Fruit fly (Drosophila melanogaster) whole organism, embryonic: ENCODE results near the gene CG7011.

Experiments used
- Ada2b ChIP-seq: fragments of 200-800 bp; sonication (Bioruptor generic); IDR thresholded peaks from 2 replicates; pipeline ENCODE4 v1.3.6; 2022; ENCODE audit warnings: missing biosample characterization, missing genetic modification characterization
- C15 ChIP-seq: fragments of 200-800 bp; sonication (Bioruptor generic); IDR thresholded peaks from 3 replicates; pipeline ENCODE4 v1.3.6; 2022; ENCODE audit warnings: missing biosample characterization, missing genetic modification characterization
- CG11247 ChIP-seq: fragments of 200-800 bp; sonication (Bioruptor generic); IDR thresholded peaks from 2 replicates; pipeline ENCODE4 v1.3.6; 2022; ENCODE audit warnings: missing biosample characterization, missing genetic modification characterization
- CG11456 ChIP-seq: fragments of 200-800 bp; sonication (Bioruptor generic); IDR thresholded peaks from 3 replicates; pipeline ENCODE4 v1.3.6; 2022; ENCODE audit warnings: missing biosample characterization, missing genetic modification characterization
- CG12219 ChIP-seq: fragments of 200-800 bp; sonication (Bioruptor generic); optimal IDR thresholded peaks from 3 replicates; lab custom pipeline; 2018; ENCODE audit warnings: missing biosample characterization, mild to moderate bottlenecking, missing genetic modification characterization
- CG12391 ChIP-seq: fragments of 200-800 bp; sonication (Bioruptor generic); optimal IDR thresholded peaks from 3 replicates; lab custom pipeline; 2018; ENCODE audit warnings: missing biosample characterization, mild to moderate bottlenecking, missing genetic modification characterization, moderate library complexity
- CG12659 ChIP-seq: fragments of 200-800 bp; sonication (Bioruptor generic); optimal IDR thresholded peaks from 3 replicates; lab custom pipeline; 2017; ENCODE audit warnings: mild to moderate bottlenecking, missing biosample characterization, missing genetic modification reagents, missing genetic modification characterization
- CG12769 ChIP-seq: fragments of 200-800 bp; sonication (Bioruptor generic); optimal IDR thresholded peaks from 2 replicates; lab custom pipeline; 2019; ENCODE audit warnings: missing biosample characterization, mild to moderate bottlenecking, missing genetic modification characterization, moderate library complexity
- CG13624 ChIP-seq: fragments of 200-800 bp; sonication (Bioruptor generic); optimal IDR thresholded peaks from 2 replicates; lab custom pipeline; 2016; ENCODE audit warnings: missing biosample characterization, missing genetic modification characterization
- CG14965 ChIP-seq: fragments of 200-800 bp; sonication (Bioruptor generic); optimal IDR thresholded peaks from 2 replicates; lab custom pipeline; 2016; ENCODE audit warnings: missing biosample characterization, missing genetic modification characterization, borderline replicate concordance
- CG18262 ChIP-seq: fragments of 200-800 bp; optimal IDR thresholded peaks from 3 replicates; lab custom pipeline; 2019; ENCODE audit warnings: missing biosample characterization, mild to moderate bottlenecking, missing genetic modification characterization, moderate library complexity
- CG2875 ChIP-seq: fragments of 200-800 bp; sonication (Bioruptor generic); optimal IDR thresholded peaks from 2 replicates; lab custom pipeline; 2017; ENCODE audit warnings: missing biosample characterization, mild to moderate bottlenecking, missing genetic modification characterization, missing genetic modification reagents
- CG30403 ChIP-seq: fragments of 200-800 bp; sonication (Bioruptor generic); optimal IDR thresholded peaks from 3 replicates; lab custom pipeline; 2016; ENCODE audit warnings: missing biosample characterization, missing genetic modification characterization
- CG31388 ChIP-seq: fragments of 200-800 bp; sonication (Bioruptor generic); optimal IDR thresholded peaks from 2 replicates; lab custom pipeline; 2016; ENCODE audit warnings: missing biosample characterization, missing genetic modification characterization
- CG31441 ChIP-seq: fragments of 200-800 bp; sonication (Bioruptor generic); IDR thresholded peaks from 2 replicates; pipeline ENCODE4 v1.3.6; 2022; ENCODE audit warnings: missing biosample characterization, missing genetic modification characterization
- CG3281 ChIP-seq: fragments of 200-800 bp; sonication (Bioruptor generic); optimal IDR thresholded peaks from 3 replicates; lab custom pipeline; 2017; ENCODE audit warnings: missing biosample characterization, mild to moderate bottlenecking, missing genetic modification characterization
- CG43689 ChIP-seq: fragments of 200-800 bp; sonication (Bioruptor generic); IDR thresholded peaks from 2 replicates; pipeline ENCODE4 v1.3.6; 2022; ENCODE audit warnings: missing biosample characterization, missing genetic modification characterization
- CG6765 ChIP-seq: fragments of 200-800 bp; sonication (Bioruptor generic); optimal IDR thresholded peaks from 3 replicates; lab custom pipeline; 2017; ENCODE audit warnings: missing biosample characterization, mild to moderate bottlenecking, missing genetic modification characterization
- CG7987 ChIP-seq: fragments of 200-800 bp; sonication (Bioruptor generic); optimal IDR thresholded peaks from 2 replicates; lab custom pipeline; 2018; ENCODE audit warnings: missing biosample characterization, mild to moderate bottlenecking, missing genetic modification characterization, moderate library complexity
- CG8290 ChIP-seq, 3 experiments: fragments of 200-800 bp; sonication (Bioruptor generic); optimal IDR thresholded peaks; 2 replicates each; lab custom pipeline; 2016 to 2019; ENCODE audit warnings: missing biosample characterization in 3 of 3, missing genetic modification characterization in 3 of 3, mild to moderate bottlenecking in 2 of 3, moderate library complexity in 1 of 3
- CG8478 ChIP-seq: fragments of >200 bp; optimal IDR thresholded peaks from 2 replicates; lab custom pipeline; 2018
- CG9727 ChIP-seq: fragments of 200-800 bp; sonication (Bioruptor generic); optimal IDR thresholded peaks from 3 replicates; lab custom pipeline; 2017; ENCODE audit warnings: missing biosample characterization, mild to moderate bottlenecking, missing genetic modification characterization
- CoRest ChIP-seq: fragments of 200-800 bp; sonication (Bioruptor generic); optimal IDR thresholded peaks from 3 replicates; lab custom pipeline; 2018; ENCODE audit warnings: missing biosample characterization, mild to moderate bottlenecking, missing genetic modification characterization, moderate library complexity
- Dbx ChIP-seq: fragments of 200-800 bp; sonication (Bioruptor generic); IDR thresholded peaks from 3 replicates; pipeline ENCODE4 v1.3.6; 2022; ENCODE audit warnings: missing biosample characterization, missing genetic modification characterization
- Deaf1 ChIP-seq: fragments of 200-800 bp; optimal IDR thresholded peaks from 3 replicates; lab custom pipeline; 2019; ENCODE audit warnings: missing biosample characterization, mild to moderate bottlenecking, missing genetic modification characterization, moderate library complexity
- Doc2 ChIP-seq: fragments of 200-800 bp; sonication (Bioruptor generic); IDR thresholded peaks from 2 replicates; pipeline ENCODE4 v1.3.6; 2022; ENCODE audit warnings: missing biosample characterization, missing genetic modification characterization
- Eip74EF ChIP-seq, 2 experiments: fragments of 200-800 bp in 1 of 2; fragments of >200 bp in 1 of 2; sonication (Bioruptor generic) in 1 of 2; optimal IDR thresholded peaks; 2 replicates each; lab custom pipeline; 2017 to 2019; ENCODE audit warnings: missing biosample characterization in 2 of 2, missing genetic modification characterization in 2 of 2, mild to moderate bottlenecking in 1 of 2, moderate library complexity in 1 of 2
- Fer1 ChIP-seq: fragments of 200-800 bp; sonication (Bioruptor generic); optimal IDR thresholded peaks from 2 replicates; lab custom pipeline; 2017; ENCODE audit warnings: missing biosample characterization, mild to moderate bottlenecking, missing genetic modification characterization
- Fer2 ChIP-seq: fragments of 200-800 bp; sonication (Bioruptor generic); optimal IDR thresholded peaks from 2 replicates; lab custom pipeline; 2018; ENCODE audit warnings: missing biosample characterization, mild to moderate bottlenecking, missing genetic modification characterization, moderate library complexity
- NfI ChIP-seq: fragments of 200-800 bp; sonication (Bioruptor generic); optimal IDR thresholded peaks from 3 replicates; lab custom pipeline; 2018; ENCODE audit warnings: missing biosample characterization, mild to moderate bottlenecking, missing genetic modification characterization, moderate library complexity
- Sin3A ChIP-seq: fragments of >200 bp; optimal IDR thresholded peaks from 2 replicates; lab custom pipeline; 2018
- az2 ChIP-seq: fragments of 200-800 bp; sonication (Bioruptor generic); optimal IDR thresholded peaks from 3 replicates; lab custom pipeline; 2016; ENCODE audit warnings: missing biosample characterization, missing genetic modification characterization
- cwo ChIP-seq: fragments of 200-800 bp; sonication (Bioruptor generic); optimal IDR thresholded peaks from 3 replicates; lab custom pipeline; 2017; ENCODE audit warnings: missing biosample characterization, missing genetic modification characterization, mild to moderate bottlenecking, moderate library complexity, missing genetic modification reagents
- dysf ChIP-seq: fragments of 200-800 bp; sonication (Bioruptor generic); IDR thresholded peaks from 3 replicates; pipeline ENCODE4 v1.3.6; 2022; ENCODE audit warnings: missing biosample characterization, missing genetic modification characterization
- emc ChIP-seq: fragments of 200-800 bp; sonication (Bioruptor generic); optimal IDR thresholded peaks from 2 replicates; lab custom pipeline; 2016; ENCODE audit warnings: missing biosample characterization, missing genetic modification characterization
- en ChIP-seq: fragments of 200-800 bp; sonication (Bioruptor generic); optimal IDR thresholded peaks from 2 replicates; lab custom pipeline; 2016; ENCODE audit warnings: missing biosample characterization, missing genetic modification characterization
- fd3F ChIP-seq: fragments of 200-800 bp; sonication (Bioruptor generic); optimal IDR thresholded peaks from 2 replicates; lab custom pipeline; 2018; ENCODE audit warnings: missing biosample characterization, mild to moderate bottlenecking, missing genetic modification characterization, moderate library complexity
- grn ChIP-seq: fragments of 200-800 bp; sonication (Bioruptor generic); optimal IDR thresholded peaks from 3 replicates; lab custom pipeline; 2017; ENCODE audit warnings: missing biosample characterization, missing genetic modification characterization
- hkb ChIP-seq, 2 experiments: fragments of 200-800 bp in 1 of 2; fragments of >200 bp in 1 of 2; sonication (Bioruptor generic) in 1 of 2; IDR thresholded peaks in 1 of 2; optimal IDR thresholded peaks in 1 of 2; 2 replicates each; pipeline versions ENCODE4 v1.3.6 to Lab custom; 2017 to 2022; ENCODE audit warnings: missing biosample characterization in 1 of 2, missing genetic modification characterization in 1 of 2
- lab ChIP-seq: fragments of 200-800 bp; sonication (Bioruptor generic); optimal IDR thresholded peaks from 3 replicates; lab custom pipeline; 2017; ENCODE audit warnings: missing biosample characterization, missing genetic modification characterization, mild to moderate bottlenecking, moderate library complexity, missing genetic modification reagents
- oc ChIP-seq: fragments of 200-800 bp; sonication (Bioruptor generic); optimal IDR thresholded peaks from 2 replicates; lab custom pipeline; 2018; ENCODE audit warnings: missing biosample characterization, mild to moderate bottlenecking, missing genetic modification characterization, moderate library complexity
- pho ChIP-seq: fragments of 200-800 bp; sonication (Bioruptor generic); optimal IDR thresholded peaks from 2 replicates; lab custom pipeline; 2016; ENCODE audit warnings: missing biosample characterization, missing genetic modification characterization
- seq ChIP-seq: fragments of 200-800 bp; sonication (Bioruptor generic); IDR thresholded peaks from 2 replicates; pipeline ENCODE4 v1.3.6; 2022; ENCODE audit warnings: missing biosample characterization, missing genetic modification characterization
- so ChIP-seq: fragments of 200-800 bp; sonication (Bioruptor generic); IDR thresholded peaks from 3 replicates; pipeline ENCODE4 v1.3.6; 2022; ENCODE audit warnings: missing biosample characterization, missing genetic modification characterization
- ssp ChIP-seq: fragments of 200-800 bp; sonication (Bioruptor generic); IDR thresholded peaks from 2 replicates; pipeline ENCODE4 v1.3.6; 2022; ENCODE audit warnings: missing biosample characterization, missing genetic modification characterization
- stwl ChIP-seq: fragments of 200-800 bp; sonication (Bioruptor generic); optimal IDR thresholded peaks from 3 replicates; lab custom pipeline; 2018; ENCODE audit warnings: missing biosample characterization, mild to moderate bottlenecking, missing genetic modification characterization, moderate library complexity
- ttk ChIP-seq: fragments of 200-800 bp; sonication (Bioruptor generic); IDR thresholded peaks from 2 replicates; pipeline ENCODE4 v2.1.2; 2022; ENCODE audit warnings: missing biosample characterization, missing genetic modification characterization
- zfh2 ChIP-seq: fragments of 200-800 bp; sonication (Bioruptor generic); optimal IDR thresholded peaks from 2 replicates; lab custom pipeline; 2016; ENCODE audit warnings: missing biosample characterization, missing genetic modification characterization

Gene CG7011

dm6 chr3L:15136659-15137572 is 26.5 kb downstream of the CG7011 start, which contains the start of gene CG12316 (continued):
- TF ChIP-seq CG12769 (tag; lab: Kevin White, UChicago), result peak; percentile 91
- peak; percentile 92 for TF ChIP-seq pho (GFP tag; lab: Kevin White, UChicago)
- peak; percentile 94 for TF ChIP-seq CG12391 (tag; lab: Kevin White, UChicago)
- TF ChIP-seq CG2875 (GFP tag; lab: Kevin White, UChicago), result peak; percentile 89
- peak; percentile 92 for TF ChIP-seq zfh2
- peak; percentile 80 for TF ChIP-seq Ada2b
- TF ChIP-seq CoRest (tag; lab: Kevin White, UChicago), result peak; percentile 93
- TF ChIP-seq dysf (GFP tag; lab: Robert Waterston, UW), result peak; percentile 90
- TF ChIP-seq fd3F, result peak; percentile 85
- TF ChIP-seq Fer2 (tag; lab: Kevin White, UChicago), result peak; percentile 81
- TF ChIP-seq CG7987 (GFP tag; lab: Kevin White, UChicago), result peak; percentile 85
- peak; percentile 59 for TF ChIP-seq ssp (GFP tag; lab: Robert Waterston, UW)
- TF ChIP-seq ttk (GFP tag; lab: Robert Waterston, UW), result peak; percentile 73
- TF ChIP-seq CG6765 (GFP tag; lab: Kevin White, UChicago), result peak; percentile 84
- peak; percentile 15 for TF ChIP-seq CG31388 (GFP tag; lab: Kevin White, UChicago)
- no peak for TF ChIP-seq hkb (optimal IDR thresholded peaks at IDR 0.05; lab: Kevin White, UChicago)
- peak; percentile 93 for TF ChIP-seq hkb (GFP tag; IDR thresholded peaks at IDR 0.05; lab: Robert Waterston, UW)
- peak; percentile 90 for TF ChIP-seq cwo
- peak; percentile 90 for TF ChIP-seq CG31441
- TF ChIP-seq Deaf1 (tag; lab: Kevin White, UChicago), result peak; percentile 79
- peak; percentile 92 for TF ChIP-seq CG30403 (GFP tag; lab: Kevin White, UChicago)
- TF ChIP-seq CG43689 (GFP tag; lab: Robert Waterston, UW), result peak; percentile 34
- TF ChIP-seq oc (tag; lab: Kevin White, UChicago), result peak; percentile 89
- peak; percentile 59 for TF ChIP-seq grn (GFP tag; lab: Kevin White, UChicago)
- TF ChIP-seq az2 (GFP tag; lab: Kevin White, UChicago), result peak; percentile 86
- TF ChIP-seq lab (GFP tag; lab: Kevin White, UChicago), result peak; percentile 95
- TF ChIP-seq CG11456 (GFP tag; lab: Robert Waterston, UW), result peak; percentile 73; the same call in 2 of the 3 replicates
- TF ChIP-seq Eip74EF (GFP tag; optimal IDR thresholded peaks at IDR 0.05; lab: Kevin White, UChicago), result peak in 1 of 2 experiments; percentile 90
- TF ChIP-seq NfI (GFP tag; lab: Kevin White, UChicago), result peak; percentile 90
- peak; percentile 68 for TF ChIP-seq emc (GFP tag; lab: Kevin White, UChicago)
- no peak; the same call in 1 of the 2 replicates for TF ChIP-seq Doc2 (GFP tag; lab: Robert Waterston, UW)
- TF ChIP-seq en, result peak; percentile 85
- peak; percentile 93 for TF ChIP-seq CG13624
- TF ChIP-seq seq (GFP tag; lab: Robert Waterston, UW), result peak; percentile 87
- peak; percentile 95 for TF ChIP-seq CG18262
- TF ChIP-seq CG9727 (GFP tag; lab: Kevin White, UChicago), result peak; percentile 96
- TF ChIP-seq CG14965 (GFP tag; lab: Kevin White, UChicago), result peak; percentile 56
- TF ChIP-seq CG12219, result peak; percentile 95
- peak; percentile 40 for TF ChIP-seq Sin3A (lab: Kevin White, UChicago)
- peak; percentile 91 for TF ChIP-seq CG3281 (GFP tag; lab: Kevin White, UChicago)
- TF ChIP-seq stwl (tag; lab: Kevin White, UChicago), result peak; percentile 52
- TF ChIP-seq so, result peak; percentile 85
- no peak for TF ChIP-seq CG8478
- peak; percentile 96 for TF ChIP-seq Fer1 (GFP tag; lab: Kevin White, UChicago)
- TF ChIP-seq C15 (GFP tag; lab: Robert Waterston, UW), result no peak
- peak; percentile 80 for TF ChIP-seq CG8290 (GFP tag; optimal IDR thresholded peaks at IDR 0.05; lab: Kevin White, UChicago)
- peak in 1 of 2 experiments; percentile 85 for TF ChIP-seq CG8290 (tag; optimal IDR thresholded peaks at IDR 0.05; lab: Kevin White, UChicago)
- TF ChIP-seq CG12659, result peak; percentile 92
- TF ChIP-seq Dbx (GFP tag; lab: Robert Waterston, UW), result peak; percentile 79
- peak; percentile 78 for TF ChIP-seq CG11247 (GFP tag; lab: Robert Waterston, UW)
